Worm (Caenorhabditis elegans): Measurements from ENCODE around the gene nmt-1.

nmt-1 gene

DNA sequence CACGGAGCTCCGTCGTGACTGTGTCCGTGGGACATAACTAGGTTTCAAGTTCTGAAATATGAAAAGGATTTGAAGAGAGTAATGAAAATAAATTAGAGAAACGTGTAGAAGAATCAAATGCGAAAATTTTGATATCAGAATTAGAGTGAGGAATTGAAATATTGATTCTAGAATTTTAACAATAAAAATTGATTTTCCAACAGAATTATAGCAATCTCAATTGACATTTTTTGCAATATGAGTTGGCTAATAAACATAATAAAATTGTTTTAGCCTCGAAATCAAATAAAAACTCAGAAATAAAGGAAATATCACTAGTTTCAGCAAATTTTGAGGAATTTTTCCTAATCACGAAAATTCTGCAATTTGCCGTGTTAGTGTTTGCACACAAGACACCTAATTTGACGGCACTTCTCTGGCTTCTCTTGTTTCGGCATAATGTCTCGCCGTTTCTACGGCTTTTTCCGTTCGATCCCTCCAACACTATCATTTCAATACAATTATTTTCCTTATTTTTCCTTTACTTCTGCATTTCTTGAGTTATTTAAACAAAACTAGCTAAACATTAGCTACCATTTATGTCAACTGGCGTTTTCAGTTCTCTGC lies at the start of gene nmt-1:
Gene nmt-1, minus strand, starts transcription at position 51 of the 606 bp plus-strand sequence.
- peak; percentile 36 for TF ChIP-seq W03F9.2 (tag; optimal IDR thresholded peaks at IDR 0.05)
- no peak for TF ChIP-seq dao-5 (tag; optimal IDR thresholded peaks at IDR 0.05)
- TF ChIP-seq him-1 (tag; optimal IDR thresholded peaks at IDR 0.05) = no peak

DNA sequence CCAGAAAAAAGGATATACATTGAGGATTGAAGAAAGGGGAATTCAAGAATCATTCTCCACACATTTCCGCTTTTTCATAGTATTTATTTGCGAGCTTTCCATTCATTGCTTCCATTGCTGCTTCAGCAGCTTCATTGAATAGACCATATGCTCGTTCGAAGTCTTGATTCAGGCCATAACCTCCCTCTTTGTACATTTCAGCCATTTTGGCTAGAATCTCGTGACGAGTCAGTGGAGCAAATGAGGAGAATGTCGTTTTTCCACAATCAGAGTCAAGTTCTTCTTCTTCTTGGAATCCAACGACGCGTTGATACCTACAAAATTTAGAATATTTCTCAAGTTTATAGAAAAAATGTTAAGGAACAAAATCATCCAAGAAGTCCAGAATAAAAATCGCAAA lies 49.1 kb upstream of the nmt-1 start:
- TF ChIP-seq W03F9.2 (tag; optimal IDR thresholded peaks at IDR 0.05) (no peak), him-1 (tag; optimal IDR thresholded peaks at IDR 0.05) (no peak), dao-5 (tag; optimal IDR thresholded peaks at IDR 0.05) (no peak)

DNA sequence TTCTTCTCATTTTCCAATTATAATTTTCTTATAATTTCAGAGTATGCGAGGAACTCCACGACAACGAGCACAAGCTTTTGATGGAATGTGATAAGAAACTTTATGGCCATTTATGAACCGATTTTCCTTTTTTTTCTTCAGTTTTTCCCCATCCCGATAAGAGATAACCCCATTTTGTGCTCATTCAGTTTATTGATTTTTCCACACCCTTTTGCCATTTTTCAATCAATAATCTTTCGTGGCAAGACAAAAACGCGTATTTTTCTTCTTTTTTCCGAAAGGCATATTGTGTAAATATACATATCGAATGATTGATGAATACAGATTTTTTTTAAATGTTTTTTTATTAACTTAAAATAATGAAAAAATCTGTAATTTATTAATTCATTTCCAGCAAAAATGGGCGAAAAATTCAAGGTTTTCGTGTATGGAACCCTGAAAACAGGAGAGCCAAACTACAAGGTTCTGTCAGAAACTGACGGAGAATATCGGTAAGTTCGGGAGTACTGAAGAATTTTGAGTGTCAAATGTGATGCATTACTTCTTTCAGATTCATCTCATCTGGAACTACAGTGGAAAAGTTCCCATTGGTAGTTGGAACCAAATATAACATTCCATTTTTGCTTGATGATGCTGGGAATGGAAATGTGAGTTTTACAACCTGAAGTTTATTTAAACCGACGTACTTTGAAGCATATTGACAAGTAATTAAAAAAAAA lies 48.3 kb upstream of the nmt-1 start, which contains the start of gene F42A10.9:
Gene F42A10.9, plus strand, starts transcription at position 321 of the 719 bp plus-strand sequence.
- TF ChIP-seq him-1 (tag; optimal IDR thresholded peaks at IDR 0.05) (no peak), dao-5 (tag; optimal IDR thresholded peaks at IDR 0.05) (no peak), W03F9.2 (tag; optimal IDR thresholded peaks at IDR 0.05) (no peak)

DNA sequence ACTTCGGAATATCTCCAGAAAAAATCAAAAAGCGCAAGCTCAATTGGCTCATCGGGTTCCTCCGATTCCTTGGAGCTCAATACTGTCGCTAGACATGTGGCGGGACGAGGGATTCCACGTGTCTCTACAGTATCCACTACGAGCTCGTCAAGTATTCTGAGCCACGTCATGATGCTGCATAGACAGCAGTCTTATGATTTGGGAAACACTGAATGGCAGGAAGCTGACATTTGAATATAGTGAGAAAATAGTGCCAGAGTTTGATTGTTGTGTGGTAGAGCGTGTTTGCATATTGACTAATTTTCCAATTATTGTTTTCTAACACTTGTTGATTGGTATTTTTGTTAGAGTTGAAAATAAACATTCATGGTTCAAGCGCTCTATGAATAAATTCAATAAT lies 47.2 kb upstream of the nmt-1 start:
- no peak for TF ChIP-seq him-1 (tag; optimal IDR thresholded peaks at IDR 0.05)
- no peak for TF ChIP-seq dao-5 (tag; optimal IDR thresholded peaks at IDR 0.05)
- TF ChIP-seq W03F9.2 (tag; optimal IDR thresholded peaks at IDR 0.05) = no peak

DNA sequence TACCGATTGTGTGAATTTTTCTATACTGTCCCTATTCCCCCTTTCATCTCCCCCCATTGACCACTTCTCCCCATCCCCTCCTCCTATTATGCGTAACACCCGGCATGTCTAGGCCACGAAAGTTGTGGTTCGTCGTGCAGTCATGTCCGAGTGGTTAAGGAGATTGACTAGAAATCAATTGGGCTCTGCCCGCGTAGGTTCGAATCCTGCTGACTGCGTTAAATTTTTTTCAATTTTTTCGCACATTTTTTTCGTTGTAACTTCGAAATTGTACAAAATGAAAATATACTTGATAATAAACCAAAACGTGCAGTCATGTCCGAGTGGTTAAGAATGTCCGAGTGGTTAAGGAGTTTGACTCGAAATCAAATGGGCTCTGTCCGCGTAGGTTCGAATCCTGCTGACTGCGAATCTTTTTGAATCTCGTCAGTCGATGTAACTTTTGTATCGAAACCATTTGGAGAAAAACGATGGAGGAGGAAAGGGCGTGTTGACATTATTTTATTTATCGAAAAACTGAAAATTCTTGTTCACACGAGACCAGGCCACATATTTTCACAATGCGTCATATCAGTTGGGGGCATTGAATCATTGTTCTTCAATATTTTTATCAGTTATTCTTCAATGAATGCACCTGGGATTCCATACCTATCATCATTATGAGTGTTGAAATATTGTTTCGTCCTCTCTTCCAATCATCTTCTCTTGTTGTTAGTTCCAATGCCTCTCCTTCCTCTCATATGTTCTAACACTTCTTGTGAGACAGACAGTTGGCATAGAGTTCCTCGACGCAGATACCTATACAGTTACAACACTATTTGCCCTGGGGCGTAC lies 42.7 kb upstream of the nmt-1 start, which contains the start of gene nfm-1:
Gene nfm-1, plus strand, starts transcription at position 812 of the 834 bp plus-strand sequence.
- TF ChIP-seq dao-5 (tag; optimal IDR thresholded peaks at IDR 0.05) (no peak), W03F9.2 (tag; optimal IDR thresholded peaks at IDR 0.05) (peak; percentile 23), him-1 (tag; optimal IDR thresholded peaks at IDR 0.05) (peak; percentile 46)

DNA sequence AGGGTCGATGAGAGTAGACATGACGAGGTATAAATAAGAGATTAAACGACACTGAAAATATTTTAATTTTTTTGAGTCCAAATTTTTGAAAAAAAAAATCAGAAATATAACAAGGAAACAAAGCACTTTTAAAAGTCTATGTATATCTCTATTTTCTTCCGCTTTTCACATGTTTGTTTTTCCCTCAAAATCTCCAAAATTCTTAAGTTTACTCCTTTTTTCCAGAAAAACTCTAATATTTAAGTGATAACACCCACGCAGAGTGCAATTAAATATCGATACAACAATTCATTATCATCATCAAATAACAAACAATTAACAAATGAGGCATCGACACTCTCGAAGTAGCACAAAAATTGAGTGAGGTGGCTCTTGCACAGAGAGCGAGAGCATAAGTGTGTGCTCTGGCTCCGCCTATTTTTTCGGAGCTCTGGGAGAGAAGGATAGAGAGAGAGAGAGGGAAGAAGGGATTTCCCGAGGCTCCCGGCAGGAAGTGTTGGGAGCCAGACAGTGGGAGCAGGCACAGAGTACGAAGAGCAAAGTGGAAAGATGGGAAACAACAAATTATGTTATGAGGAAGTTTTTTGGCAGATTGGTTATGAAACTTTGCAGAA lies 41.7 kb upstream of the nmt-1 start, which contains the start of gene anmt-2:
Gene anmt-2, minus strand, starts transcription at position 51 of the 614 bp plus-strand sequence.
- TF ChIP-seq W03F9.2 (tag; optimal IDR thresholded peaks at IDR 0.05) (no peak), dao-5 (tag; optimal IDR thresholded peaks at IDR 0.05) (no peak), him-1 (tag; optimal IDR thresholded peaks at IDR 0.05) (no peak)

DNA sequence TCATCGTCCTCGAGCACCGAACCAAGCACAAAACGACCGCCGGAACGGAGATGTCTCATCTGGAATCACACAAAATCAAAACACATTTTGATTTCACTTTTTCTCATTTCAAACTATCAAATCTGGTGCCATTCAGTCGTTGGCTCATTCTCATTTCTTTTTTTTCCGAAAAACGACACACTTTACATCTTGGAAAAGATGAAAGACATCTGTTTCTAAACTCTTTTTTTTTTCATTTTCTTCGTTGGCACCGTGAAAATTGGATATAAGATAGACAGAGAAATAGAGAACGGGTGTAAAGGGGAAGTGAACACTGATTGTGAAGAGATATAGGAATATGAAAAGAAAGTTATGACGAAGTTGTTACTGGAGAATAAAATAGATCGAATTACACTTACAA lies 39.7 kb upstream of the nmt-1 start:
- TF ChIP-seq W03F9.2 (tag; optimal IDR thresholded peaks at IDR 0.05) (no peak), dao-5 (tag; optimal IDR thresholded peaks at IDR 0.05) (no peak), him-1 (tag; optimal IDR thresholded peaks at IDR 0.05) (no peak)

DNA sequence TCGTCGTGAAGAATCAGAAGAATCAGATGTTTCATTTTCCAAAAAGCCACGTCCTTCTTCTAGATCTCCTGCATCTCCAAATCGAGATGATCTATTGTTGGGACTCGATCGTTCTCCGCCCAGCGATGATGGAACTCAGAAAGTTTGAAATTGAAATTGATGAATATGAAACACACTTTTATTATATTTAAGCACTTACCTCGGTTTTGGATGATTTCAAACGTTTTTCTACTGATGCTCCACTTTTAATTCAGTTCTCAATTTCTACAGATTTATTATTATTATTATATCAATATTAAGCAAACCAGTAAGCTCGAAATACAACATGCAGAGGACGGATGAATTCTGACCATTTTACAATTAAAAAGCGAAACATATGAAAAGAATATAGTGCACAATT lies 38.5 kb upstream of the nmt-1 start:
- TF ChIP-seq W03F9.2 (tag; optimal IDR thresholded peaks at IDR 0.05) = no peak
- TF ChIP-seq dao-5 (tag; optimal IDR thresholded peaks at IDR 0.05) = no peak
- TF ChIP-seq him-1 (tag; optimal IDR thresholded peaks at IDR 0.05) = no peak

DNA sequence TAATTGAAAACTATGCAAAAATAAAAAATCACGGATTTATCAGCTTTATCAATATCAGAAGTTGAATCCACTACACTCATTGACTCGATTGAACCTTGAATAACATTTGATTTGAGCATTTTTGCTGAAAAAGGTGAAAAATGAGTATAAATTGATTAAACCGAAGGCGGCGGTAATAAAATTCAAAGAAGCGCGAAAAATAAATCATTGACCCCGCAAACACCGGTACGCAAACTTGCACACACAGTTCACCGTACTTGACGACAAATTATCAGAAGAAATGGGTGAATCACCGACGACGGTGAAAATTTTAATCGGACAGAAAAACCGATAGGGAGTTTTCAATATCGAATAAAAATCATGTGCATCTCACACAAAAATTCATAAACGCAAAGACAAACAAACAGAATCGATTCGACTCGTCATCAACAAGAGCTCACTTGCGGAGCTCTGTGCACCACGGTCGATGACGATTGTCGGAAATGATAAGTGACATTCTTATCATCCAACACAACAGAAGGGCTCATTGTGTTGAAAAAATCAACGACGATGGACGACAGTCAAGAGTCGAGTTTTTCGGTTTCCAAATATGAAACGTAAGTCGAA lies 33.4 kb upstream of the nmt-1 start, which contains the start of the genes wht-7 and Y42G9A.1:
Gene wht-7, minus strand, starts transcription at position 131 of the 606 bp plus-strand sequence.
Gene Y42G9A.1, plus strand, starts transcription at position 495 of the 606 bp plus-strand sequence.
- TF ChIP-seq W03F9.2 (tag; optimal IDR thresholded peaks at IDR 0.05) (peak; percentile 27), dao-5 (tag; optimal IDR thresholded peaks at IDR 0.05) (no peak), him-1 (tag; optimal IDR thresholded peaks at IDR 0.05) (no peak)

DNA sequence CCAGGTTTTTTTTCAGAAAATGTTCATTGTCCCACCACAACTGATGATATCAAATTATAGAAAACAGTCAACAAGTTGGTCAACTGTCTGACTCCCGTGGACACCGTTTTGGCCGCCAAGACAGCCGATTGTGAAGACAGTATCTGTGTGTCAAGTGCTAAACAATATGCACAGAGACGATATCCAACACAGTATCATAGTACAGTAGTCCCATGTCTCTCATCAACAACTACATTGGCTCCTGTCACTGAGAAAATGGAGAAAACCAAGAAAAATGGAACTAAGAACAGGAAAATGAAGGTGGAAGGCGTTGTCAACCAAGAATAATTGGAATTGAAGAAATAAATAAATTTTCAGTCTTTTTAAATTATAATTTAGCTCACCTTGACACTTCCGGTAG lies 32.6 kb upstream of the nmt-1 start:
- TF ChIP-seq dao-5 (tag; optimal IDR thresholded peaks at IDR 0.05) (no peak), him-1 (tag; optimal IDR thresholded peaks at IDR 0.05) (no peak), W03F9.2 (tag; optimal IDR thresholded peaks at IDR 0.05) (no peak)

DNA sequence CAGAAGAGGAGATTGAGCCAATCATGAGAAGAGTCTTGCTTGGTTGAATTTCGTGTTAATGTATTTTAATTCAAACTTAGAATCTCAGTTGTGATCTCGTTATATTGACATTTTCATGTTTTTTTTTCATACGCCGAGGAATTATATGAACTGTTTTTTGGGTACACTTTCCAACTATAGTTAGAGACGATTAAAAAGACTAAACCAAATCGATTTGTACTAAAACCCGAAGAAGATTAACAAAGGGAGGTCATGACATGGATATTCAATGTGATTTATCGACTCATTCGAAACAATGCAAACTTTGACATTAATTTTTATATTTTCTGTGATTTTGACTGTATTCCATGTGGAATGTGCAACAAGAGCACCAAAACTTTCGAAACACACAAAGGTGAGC lies 31.8 kb upstream of the nmt-1 start, which contains the start of gene Y42G9A.2:
Gene Y42G9A.2, plus strand, starts transcription at position 284 of the 400 bp plus-strand sequence.
- TF ChIP-seq dao-5 (tag; optimal IDR thresholded peaks at IDR 0.05) (no peak), W03F9.2 (tag; optimal IDR thresholded peaks at IDR 0.05) (no peak)

DNA sequence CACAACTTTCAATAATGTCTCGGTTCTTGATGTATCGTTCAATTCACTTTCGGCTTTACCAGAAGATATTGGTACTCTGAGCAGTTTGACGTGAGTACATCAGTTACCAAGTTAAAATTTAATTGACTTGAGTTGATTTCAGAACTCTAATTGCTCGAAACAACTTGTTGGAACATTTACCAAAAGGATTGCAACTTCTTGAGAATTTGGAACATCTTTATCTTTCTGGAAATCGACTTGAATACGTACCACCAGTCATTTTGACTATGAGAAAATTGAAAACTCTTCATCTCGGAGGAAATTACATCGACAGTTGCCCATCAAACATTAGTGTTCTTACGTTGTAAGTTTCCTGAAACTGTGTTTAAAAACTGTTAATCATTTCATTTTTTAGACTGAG lies 30.7 kb upstream of the nmt-1 start:
- TF ChIP-seq W03F9.2 (tag; optimal IDR thresholded peaks at IDR 0.05) (no peak), dao-5 (tag; optimal IDR thresholded peaks at IDR 0.05) (no peak), him-1 (tag; optimal IDR thresholded peaks at IDR 0.05) (no peak)

DNA sequence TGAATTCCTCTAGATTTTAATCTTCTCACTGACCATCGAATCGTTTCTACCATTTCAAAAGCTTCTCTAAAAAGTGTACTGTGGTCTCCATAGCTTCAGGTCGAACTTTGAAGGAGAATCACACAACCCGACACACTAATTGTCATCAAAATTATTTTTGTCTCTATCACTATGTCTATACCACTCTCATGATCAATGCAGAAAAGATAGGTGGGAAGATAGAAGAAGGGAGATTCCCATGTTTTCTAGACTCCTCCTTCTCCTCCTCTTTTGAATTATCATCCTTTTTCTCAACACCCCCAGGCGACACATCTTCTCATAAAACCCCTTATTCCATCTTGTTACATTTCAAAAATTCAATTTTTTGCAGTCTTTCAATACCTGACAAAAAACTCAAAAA lies 29.8 kb upstream of the nmt-1 start, which contains the start of gene Y42G9A.3:
Gene Y42G9A.3, plus strand, starts transcription at position 363 of the 400 bp plus-strand sequence.
- TF ChIP-seq W03F9.2 (tag; optimal IDR thresholded peaks at IDR 0.05) (no peak), dao-5 (tag; optimal IDR thresholded peaks at IDR 0.05) (no peak), him-1 (tag; optimal IDR thresholded peaks at IDR 0.05) (no peak)

Measured in whole organism, L4/young adult.